Fruit fly (Drosophila melanogaster) whole organism, adult: Measurements from ENCODE around the gene Cyp12a5.

Experiments
- CG11617 ChIP-seq: fragments of 200-800 bp; sonication (Bioruptor generic); optimal IDR thresholded peaks from 2 replicates; lab custom pipeline; 2017; ENCODE audit warnings: mild to moderate bottlenecking, missing biosample characterization, missing genetic modification reagents, missing genetic modification characterization
- CG12768 ChIP-seq: fragments of 200-800 bp; sonication (Bioruptor generic); optimal IDR thresholded peaks from 2 replicates; lab custom pipeline; 2017; ENCODE audit warnings: missing biosample characterization, missing genetic modification characterization, mild to moderate bottlenecking, moderate library complexity, missing genetic modification reagents
- CG14711 ChIP-seq: fragments of 200-800 bp; sonication (Bioruptor generic); optimal IDR thresholded peaks from 2 replicates; lab custom pipeline; 2018; ENCODE audit warnings: missing biosample characterization, mild to moderate bottlenecking, missing genetic modification characterization, moderate library complexity
- CG1620 ChIP-seq: fragments of 200-800 bp; sonication (Bioruptor generic); optimal IDR thresholded peaks from 2 replicates; lab custom pipeline; 2016; ENCODE audit warnings: missing biosample characterization, missing genetic modification characterization
- CG33017 ChIP-seq: fragments of 200-800 bp; sonication (Bioruptor generic); optimal IDR thresholded peaks from 2 replicates; lab custom pipeline; 2018; ENCODE audit warnings: missing biosample characterization, mild to moderate bottlenecking, missing genetic modification characterization, moderate library complexity
- CG5204 ChIP-seq: fragments of 200-800 bp; sonication (Bioruptor generic); optimal IDR thresholded peaks from 2 replicates; lab custom pipeline; 2016; ENCODE audit warnings: missing biosample characterization, missing genetic modification characterization
- CG7045 ChIP-seq: fragments of 200-800 bp; sonication (Bioruptor generic); optimal IDR thresholded peaks from 2 replicates; lab custom pipeline; 2017; ENCODE audit warnings: missing biosample characterization, mild to moderate bottlenecking, missing genetic modification characterization
- CG7101 ChIP-seq: fragments of 200-800 bp; sonication (Bioruptor generic); optimal IDR thresholded peaks from 2 replicates; lab custom pipeline; 2018; ENCODE audit warnings: missing biosample characterization, mild to moderate bottlenecking, missing genetic modification characterization, moderate library complexity
- Clk ChIP-seq: fragments of 200-800 bp; sonication (Bioruptor generic); optimal IDR thresholded peaks from 2 replicates; lab custom pipeline; 2017; ENCODE audit warnings: missing biosample characterization, missing genetic modification characterization
- Crg-1 ChIP-seq: fragments of 200-800 bp; sonication (Bioruptor generic); optimal IDR thresholded peaks from 2 replicates; lab custom pipeline; 2016; ENCODE audit warnings: missing biosample characterization, missing genetic modification characterization
- Hr96 ChIP-seq: fragments of 200-800 bp; sonication (Bioruptor generic); optimal IDR thresholded peaks from 2 replicates; lab custom pipeline; 2016; ENCODE audit warnings: missing biosample characterization, missing genetic modification characterization
- Mnt ChIP-seq: fragments of 200-800 bp; sonication (Bioruptor generic); optimal IDR thresholded peaks from 2 replicates; lab custom pipeline; 2016; ENCODE audit warnings: missing biosample characterization, mild to moderate bottlenecking, missing genetic modification characterization
- bab1 ChIP-seq: fragments of 200-800 bp; sonication (Bioruptor generic); optimal IDR thresholded peaks from 3 replicates; lab custom pipeline; 2019; ENCODE audit warnings: missing biosample characterization, mild to moderate bottlenecking, missing genetic modification characterization, moderate library complexity
- cic ChIP-seq: fragments of 200-800 bp; sonication (Bioruptor generic); optimal IDR thresholded peaks from 2 replicates; lab custom pipeline; 2017; ENCODE audit warnings: missing biosample characterization, mild to moderate bottlenecking, missing genetic modification characterization, moderate library complexity
- cnc ChIP-seq, 2 experiments: fragments of >200 bp; optimal IDR thresholded peaks; 2 replicates each; lab custom pipeline; 2017
- kay ChIP-seq: fragments of 200-800 bp; sonication (Bioruptor generic); peaks from one replicate; lab custom pipeline; 2016; ENCODE audit warnings: missing biosample characterization, missing genetic modification characterization, borderline replicate concordance
- ovo ChIP-seq: fragments of 200-800 bp; sonication (Bioruptor generic); optimal IDR thresholded peaks from 2 replicates; lab custom pipeline; 2016; ENCODE audit warnings: missing biosample characterization, missing genetic modification characterization
- pad ChIP-seq: fragments of 200-800 bp; sonication (Bioruptor generic); optimal IDR thresholded peaks from 3 replicates; lab custom pipeline; 2017; ENCODE audit warnings: missing biosample characterization, missing genetic modification characterization, mild to moderate bottlenecking, moderate library complexity, missing genetic modification reagents
- tj ChIP-seq: fragments of 200-800 bp; sonication (Bioruptor generic); optimal IDR thresholded peaks from 3 replicates; lab custom pipeline; 2017; ENCODE audit warnings: missing biosample characterization, mild to moderate bottlenecking, missing genetic modification characterization, moderate library complexity
- toe ChIP-seq: fragments of 200-800 bp; sonication (Bioruptor generic); optimal IDR thresholded peaks from 2 replicates; lab custom pipeline; 2016; ENCODE audit warnings: missing biosample characterization, missing genetic modification characterization

Gene Cyp12a5

DNA sequence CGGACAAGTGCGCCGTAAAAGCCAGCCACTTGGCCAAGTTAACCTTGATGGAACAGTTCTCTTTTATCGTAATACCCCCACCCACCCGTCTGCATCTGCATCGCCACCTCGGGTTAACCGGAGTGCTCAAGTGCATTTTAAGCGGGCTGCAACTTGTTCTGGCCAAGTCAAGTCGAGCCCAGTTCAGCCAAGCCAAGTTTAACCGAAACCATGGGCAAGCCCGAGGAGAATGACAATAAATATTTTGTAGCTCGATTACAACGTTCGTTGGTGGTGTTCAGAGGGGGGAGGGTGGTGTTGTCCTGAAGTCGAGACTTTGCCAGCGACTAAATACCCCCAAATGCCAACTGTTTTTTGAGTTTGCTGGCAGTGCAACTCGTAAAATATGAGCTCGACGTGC is 20.1 kb upstream of the Cyp12a5 start:
- TF ChIP-seq tj (GFP tag; lab: Kevin White, UChicago) = peak; percentile 74
- no peak for TF ChIP-seq Clk (GFP tag; lab: Kevin White, UChicago)

DNA sequence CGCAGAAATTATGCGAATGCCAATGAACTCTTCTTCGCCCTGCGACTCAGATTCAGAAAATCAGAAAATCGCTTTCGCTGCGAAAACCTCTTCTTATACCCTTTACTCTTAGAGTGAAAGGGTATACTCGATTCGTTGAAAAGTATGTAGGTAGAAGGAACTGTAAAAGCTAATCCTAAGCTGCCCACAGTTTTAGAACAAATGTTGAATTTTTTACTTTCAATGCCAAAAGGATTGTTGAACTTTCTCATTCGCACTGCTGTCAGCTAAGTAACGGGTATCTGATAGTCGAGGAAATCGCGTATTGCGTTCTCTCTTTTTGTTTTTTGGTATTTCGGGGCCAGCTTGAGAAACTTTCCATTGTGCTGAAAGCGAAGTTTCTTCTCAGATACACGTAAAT is 18.6 kb upstream of the Cyp12a5 start:
- TF ChIP-seq kay (GFP tag; lab: Kevin White, UChicago) (no peak), Mnt (GFP tag; lab: Kevin White, UChicago) (no peak), CG7045 (GFP tag; lab: Kevin White, UChicago) (no peak), CG5204 (no peak), tj (GFP tag; lab: Kevin White, UChicago) (peak; percentile 66), bab1 (GFP tag; lab: Kevin White, UChicago) (peak; percentile 73)

DNA sequence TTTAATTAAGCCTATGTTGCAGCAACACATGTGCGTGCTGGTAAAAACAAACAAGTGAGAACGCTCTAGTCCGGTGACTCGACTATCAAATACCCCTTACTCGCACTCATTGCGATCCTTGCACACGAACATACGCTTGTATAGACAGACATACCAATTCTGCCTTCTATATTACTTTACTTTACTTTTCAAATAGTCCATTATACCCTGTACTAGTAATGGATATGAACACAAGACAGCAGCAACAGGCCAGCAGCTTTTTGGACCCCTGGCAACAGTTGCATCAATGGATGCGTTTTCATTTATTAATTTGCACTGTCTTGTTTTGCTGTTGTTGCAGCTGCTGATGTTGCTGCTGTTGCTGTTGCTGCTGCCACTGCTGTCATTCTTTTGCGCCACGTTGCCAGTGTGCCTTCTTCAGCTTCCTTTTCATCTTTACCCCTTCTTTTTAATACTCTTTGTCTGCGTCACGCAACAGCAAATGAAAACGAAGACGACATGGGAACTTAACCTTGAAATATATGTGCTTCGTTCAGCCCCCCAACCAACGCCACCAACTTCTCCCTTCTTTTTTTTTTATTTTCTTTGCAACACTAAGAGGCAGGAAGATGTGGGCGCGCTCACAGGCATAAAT is 13.8 kb upstream of the Cyp12a5 start:
- no peak for TF ChIP-seq CG7045 (GFP tag; lab: Kevin White, UChicago)
- no peak for TF ChIP-seq CG14711 (tag; lab: Kevin White, UChicago)

DNA sequence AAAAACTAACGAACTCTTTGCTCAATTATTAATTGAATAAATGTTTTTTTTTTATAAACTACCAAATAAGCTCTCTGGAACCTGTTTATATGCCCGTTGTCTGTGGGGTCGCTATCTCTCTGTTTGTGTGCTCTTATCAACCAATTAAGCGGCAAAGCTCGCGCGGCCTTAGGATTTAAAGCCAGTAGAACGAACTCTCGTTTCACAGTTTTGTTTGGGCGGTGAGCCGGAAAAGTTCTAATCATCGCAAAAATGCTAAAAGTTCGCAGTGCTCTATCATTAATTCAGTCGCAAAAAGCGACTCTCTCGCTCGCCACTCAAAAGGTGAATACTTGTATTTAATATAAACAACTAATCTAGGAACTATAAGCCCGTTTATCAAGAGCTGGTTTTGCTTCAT is 2.5 kb downstream of the Cyp12a5 start, which contains the start of gene Cyp12a4:
Gene Cyp12a4, plus strand, starts transcription at position 202 of the 400 bp plus-strand sequence.
- TF ChIP-seq CG11617 (GFP tag; lab: Kevin White, UChicago) (no peak), Crg-1 (peak; percentile 26), Clk (GFP tag; lab: Kevin White, UChicago) (no peak), CG33017 (tag; lab: Kevin White, UChicago) (peak; percentile 59), CG5204 (peak; percentile 20), Hr96 (GFP tag; lab: Kevin White, UChicago) (no peak), CG1620 (GFP tag; lab: Kevin White, UChicago) (no peak), bab1 (GFP tag; lab: Kevin White, UChicago) (peak; percentile 14), CG7101 (peak; percentile 49), toe (peak; percentile 6), pad (GFP tag; lab: Kevin White, UChicago) (no peak), CG12768 (GFP tag; lab: Kevin White, UChicago) (peak; percentile 70), Mnt (GFP tag; lab: Kevin White, UChicago) (peak; percentile 64), cnc (optimal IDR thresholded peaks at IDR 0.05; lab: Kevin White, UChicago) (no peak), tj (GFP tag; lab: Kevin White, UChicago) (no peak), ovo (GFP tag; lab: Kevin White, UChicago) (no peak), kay (GFP tag; lab: Kevin White, UChicago) (peak; percentile 41), CG7045 (GFP tag; lab: Kevin White, UChicago) (peak; percentile 5), CG14711 (tag; lab: Kevin White, UChicago) (peak; percentile 3), cic (GFP tag; lab: Kevin White, UChicago) (peak; percentile 92)

DNA sequence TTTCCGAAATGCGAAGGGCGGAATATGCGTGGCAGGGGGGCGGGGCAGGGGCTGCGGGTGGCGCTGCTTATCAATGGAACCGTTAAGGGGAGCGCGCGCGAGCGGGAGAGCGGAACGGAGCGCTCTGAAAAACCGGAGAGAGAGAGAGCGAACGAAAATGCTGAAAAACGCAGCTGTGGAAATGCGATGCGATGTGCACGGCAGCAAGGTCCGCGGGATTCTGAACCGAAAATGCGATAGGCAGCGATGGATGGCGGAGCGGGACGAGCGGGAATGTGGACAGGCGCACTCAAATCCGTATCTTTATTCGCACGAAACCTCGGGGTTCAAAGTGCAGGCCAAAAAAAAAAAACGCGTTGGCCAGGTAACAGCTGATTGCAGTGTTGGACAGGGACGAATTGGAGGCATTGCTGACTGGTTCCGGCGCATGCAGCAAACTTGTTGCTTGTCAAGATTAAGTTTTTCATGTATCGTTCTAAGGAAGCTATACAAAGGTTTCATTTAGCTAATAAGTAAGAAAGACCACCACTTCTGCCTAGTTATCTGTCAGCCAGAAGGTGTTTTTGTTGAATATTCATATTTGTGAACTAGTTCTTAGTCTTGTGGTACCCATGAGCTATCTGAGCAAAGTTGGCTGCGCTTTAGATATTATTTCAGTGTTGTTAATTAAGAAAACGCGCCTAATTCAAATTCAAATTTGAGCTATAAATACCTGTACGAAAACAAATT is 15.2 kb downstream of the Cyp12a5 start, which contains the start of gene Ppcs:
Gene Ppcs, minus strand, starts transcription at position 400 of the 729 bp plus-strand sequence.
- peak; percentile 90 for TF ChIP-seq CG11617 (GFP tag; lab: Kevin White, UChicago)
- peak; percentile 89 for TF ChIP-seq ovo (GFP tag; lab: Kevin White, UChicago)
- TF ChIP-seq CG14711 (tag; lab: Kevin White, UChicago) = peak; percentile 75
- TF ChIP-seq cic (GFP tag; lab: Kevin White, UChicago) = peak; percentile 90
- TF ChIP-seq Crg-1 = peak; percentile 95
- TF ChIP-seq Mnt (GFP tag; lab: Kevin White, UChicago) = peak; percentile 91
- peak; percentile 78 for TF ChIP-seq CG7101
- peak; percentile 94 for TF ChIP-seq CG12768 (GFP tag; lab: Kevin White, UChicago)
- peak; percentile 93 for TF ChIP-seq Hr96 (GFP tag; lab: Kevin White, UChicago)
- peak; percentile 90 for TF ChIP-seq CG5204
- peak; percentile 84 for TF ChIP-seq Clk (GFP tag; lab: Kevin White, UChicago)
- peak; percentile 81 for TF ChIP-seq pad (GFP tag; lab: Kevin White, UChicago)
- TF ChIP-seq bab1 (GFP tag; lab: Kevin White, UChicago) = peak; percentile 83
- peak; percentile 87 for TF ChIP-seq CG1620 (GFP tag; lab: Kevin White, UChicago)
- TF ChIP-seq cnc (optimal IDR thresholded peaks at IDR 0.05; lab: Kevin White, UChicago) = no peak
- peak; percentile 60 for TF ChIP-seq kay (GFP tag; lab: Kevin White, UChicago)
- TF ChIP-seq CG7045 (GFP tag; lab: Kevin White, UChicago) = peak; percentile 73
- TF ChIP-seq toe = peak; percentile 89
- peak; percentile 35 for TF ChIP-seq CG33017 (tag; lab: Kevin White, UChicago)
- peak; percentile 74 for TF ChIP-seq tj (GFP tag; lab: Kevin White, UChicago)
